Worm (Caenorhabditis elegans): Measurements from ENCODE around the gene crb-3.

DNA sequence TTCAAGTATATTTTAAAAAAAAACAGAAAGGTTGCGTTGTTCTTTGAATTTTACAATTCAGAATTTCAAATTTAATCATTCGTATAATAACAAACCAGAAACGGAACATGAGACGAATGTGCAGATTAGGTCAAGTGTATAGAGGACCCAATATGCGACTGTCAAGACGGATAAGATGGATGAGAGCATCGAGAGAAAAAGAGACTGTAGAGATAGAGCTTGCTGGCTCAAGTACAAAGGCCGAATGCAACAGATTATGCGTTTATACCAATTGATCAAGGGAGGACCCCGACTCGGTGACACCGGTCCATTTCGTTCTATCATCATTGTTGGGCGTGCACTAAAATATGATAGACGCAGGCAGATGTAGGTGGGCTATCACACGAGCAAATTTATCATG is 26.8 kb downstream of the crb-3 start:
- no peak for TF ChIP-seq sea-2 (GFP tag; optimal IDR thresholded peaks at IDR 0.05)
- TF ChIP-seq nhr-12 (tag; optimal IDR thresholded peaks at IDR 0.05): no peak
- TF ChIP-seq pha-4 (tag; optimal IDR thresholded peaks at IDR 0.05): no peak

Measured in whole organism, L3 larva.